Fruit fly (Drosophila melanogaster) whole organism, wandering third instar larva: ENCODE results near the gene CG31388.

Source experiments
- CG32264 ChIP-seq: fragments of 200-800 bp; sonication (Bioruptor generic); optimal IDR thresholded peaks from 2 replicates; lab custom pipeline; 2016; ENCODE audit warnings: missing biosample characterization, missing genetic modification characterization
- CrebA ChIP-seq: fragments of 200-800 bp; sonication (Bioruptor generic); optimal IDR thresholded peaks from 2 replicates; lab custom pipeline; 2016; ENCODE audit warnings: missing biosample characterization, mild to moderate bottlenecking, missing genetic modification characterization, borderline replicate concordance
- Dfd ChIP-seq: fragments of >200 bp; optimal IDR thresholded peaks from 2 replicates; lab custom pipeline; 2017; ENCODE audit warnings: missing biosample characterization, missing genetic modification characterization
- Dif ChIP-seq: fragments of 200-275, 200-300 bp; sonication (Bioruptor generic); optimal IDR thresholded peaks from 2 replicates; lab custom pipeline; 2018; ENCODE audit warnings: missing biosample characterization, missing genetic modification characterization; ENCODE audit not compliant: partially characterized antibody
- HLH106 ChIP-seq: fragments of 200-800 bp; optimal IDR thresholded peaks from 3 replicates; lab custom pipeline; 2019; ENCODE audit warnings: missing biosample characterization, mild to moderate bottlenecking, missing genetic modification characterization, moderate library complexity
- Hnf4 ChIP-seq: fragments of 200-800 bp; sonication (Bioruptor generic); optimal IDR thresholded peaks from 2 replicates; lab custom pipeline; 2016; ENCODE audit warnings: missing biosample characterization, mild to moderate bottlenecking, missing genetic modification characterization
- Hr78 ChIP-seq: fragments of >200 bp; optimal IDR thresholded peaks from 2 replicates; lab custom pipeline; 2017; ENCODE audit warnings: missing biosample characterization, missing genetic modification characterization
- Hr83 ChIP-seq: fragments of 200-300 bp; sonication (Bioruptor generic); optimal IDR thresholded peaks from 2 replicates; lab custom pipeline; 2016; ENCODE audit warnings: missing biosample characterization, mild to moderate bottlenecking, missing genetic modification characterization, moderate library complexity; ENCODE audit not compliant: poor library complexity, severe bottlenecking
- Jra ChIP-seq: sonication (Bioruptor generic); optimal IDR thresholded peaks from 2 replicates; lab custom pipeline; 2016; ENCODE audit warnings: missing biosample characterization, missing genetic modification characterization
- Myc ChIP-seq: fragments of >200 bp; optimal IDR thresholded peaks from 2 replicates; lab custom pipeline; 2017
- N ChIP-seq: fragments of >200 bp; optimal IDR thresholded peaks from 2 replicates; lab custom pipeline; 2018; ENCODE audit warnings: missing biosample characterization, missing external identifiers, missing genetic modification characterization
- OdsH ChIP-seq: fragments of 200-800 bp; sonication (Bioruptor generic); optimal IDR thresholded peaks from 2 replicates; lab custom pipeline; 2016; ENCODE audit warnings: missing biosample characterization, mild to moderate bottlenecking, missing genetic modification characterization
- Rel ChIP-seq, 2 experiments: fragments of 200-800 bp; sonication (Bioruptor generic) in 1 of 2; optimal IDR thresholded peaks; 2 replicates in 1 of 2; 3 replicates in 1 of 2; lab custom pipeline; 2016 to 2019; ENCODE audit warnings: mild to moderate bottlenecking in 2 of 2, missing biosample characterization in 2 of 2, missing genetic modification characterization in 2 of 2, moderate library complexity in 1 of 2
- Sp1 ChIP-seq: fragments of 200-800 bp; sonication (Bioruptor generic); optimal IDR thresholded peaks from 3 replicates; lab custom pipeline; 2019; ENCODE audit warnings: missing biosample characterization, mild to moderate bottlenecking, missing genetic modification characterization, moderate library complexity
- Vsx2 ChIP-seq: fragments of 200-300, 225-300 bp; sonication (Bioruptor generic); optimal IDR thresholded peaks from 2 replicates; lab custom pipeline; 2018; ENCODE audit warnings: missing biosample characterization, missing genetic modification characterization; ENCODE audit not compliant: partially characterized antibody
- br ChIP-seq: fragments of 200-800 bp; sonication (Bioruptor generic); optimal IDR thresholded peaks from 2 replicates; lab custom pipeline; 2016; ENCODE audit warnings: missing biosample characterization, missing genetic modification characterization
- brk ChIP-seq: fragments of 200-800 bp; sonication (Bioruptor generic); optimal IDR thresholded peaks from 2 replicates; lab custom pipeline; 2016; ENCODE audit warnings: missing biosample characterization, mild to moderate bottlenecking, missing genetic modification characterization
- dl ChIP-seq, 2 experiments: fragments of 175-275, 200-275 bp in 1 of 2; fragments of 200-275 bp in 1 of 2; sonication (Bioruptor generic); optimal IDR thresholded peaks; lab custom pipeline; 2018; ENCODE audit warnings: mild to moderate bottlenecking in 2 of 2, missing biosample characterization in 2 of 2, missing genetic modification characterization in 2 of 2, moderate library complexity in 2 of 2; ENCODE audit not compliant: partially characterized antibody in 2 of 2, insufficient read depth in 1 of 2
- dmrt93B ChIP-seq: fragments of 200-800 bp; sonication (Bioruptor generic); optimal IDR thresholded peaks from 2 replicates; lab custom pipeline; 2018; ENCODE audit warnings: missing biosample characterization, mild to moderate bottlenecking, missing genetic modification characterization
- dsf ChIP-seq: sonication (Bioruptor generic); optimal IDR thresholded peaks from 2 replicates; lab custom pipeline; 2016; ENCODE audit warnings: missing biosample characterization, missing genetic modification characterization, borderline replicate concordance
- foxo ChIP-seq, 2 experiments: fragments of 200-800 bp; sonication (Bioruptor generic); optimal IDR thresholded peaks; 2 replicates in 1 of 2; 3 replicates in 1 of 2; lab custom pipeline; 2016 to 2017; ENCODE audit warnings: missing biosample characterization in 2 of 2, missing genetic modification characterization in 2 of 2
- fru ChIP-seq: fragments of 200-800 bp; sonication (Bioruptor generic); optimal IDR thresholded peaks from 3 replicates; lab custom pipeline; 2016; ENCODE audit warnings: missing biosample characterization, mild to moderate bottlenecking, missing genetic modification characterization
- h ChIP-seq: fragments of 200-800 bp; sonication (Bioruptor generic); optimal IDR thresholded peaks from 3 replicates; lab custom pipeline; 2016; ENCODE audit warnings: missing biosample characterization, mild to moderate bottlenecking, missing genetic modification characterization
- jim ChIP-seq: fragments of 175-275, 200-325 bp; sonication (Bioruptor generic); optimal IDR thresholded peaks from 2 replicates; lab custom pipeline; 2016; ENCODE audit warnings: missing biosample characterization, mild to moderate bottlenecking, missing genetic modification characterization
- psq ChIP-seq: fragments of 200-800 bp; sonication (Bioruptor generic); optimal IDR thresholded peaks from 3 replicates; lab custom pipeline; 2017; ENCODE audit warnings: missing biosample characterization, mild to moderate bottlenecking, missing genetic modification characterization, moderate library complexity
- rgr ChIP-seq: fragments of 200-800 bp; sonication (Bioruptor generic); optimal IDR thresholded peaks from 3 replicates; lab custom pipeline; 2016; ENCODE audit warnings: missing biosample characterization, mild to moderate bottlenecking, missing genetic modification characterization
- sage ChIP-seq: fragments of 200-800 bp; sonication (Bioruptor generic); optimal IDR thresholded peaks from 2 replicates; lab custom pipeline; 2016; ENCODE audit warnings: missing biosample characterization, mild to moderate bottlenecking, missing genetic modification characterization
- sv ChIP-seq: fragments of 200-800 bp; sonication (Bioruptor generic); optimal IDR thresholded peaks from 3 replicates; lab custom pipeline; 2016; ENCODE audit warnings: missing biosample characterization, missing genetic modification characterization
- tai ChIP-seq: sonication (Bioruptor generic); optimal IDR thresholded peaks from 2 replicates; lab custom pipeline; 2016; ENCODE audit warnings: missing biosample characterization, missing genetic modification characterization
- usp ChIP-seq: fragments of >200 bp; optimal IDR thresholded peaks from 2 replicates; lab custom pipeline; 2017; ENCODE audit warnings: missing biosample characterization, missing genetic modification characterization
- woc ChIP-seq: sonication (Bioruptor generic); optimal IDR thresholded peaks from 2 replicates; lab custom pipeline; 2016; ENCODE audit warnings: missing biosample characterization, mild to moderate bottlenecking, missing genetic modification characterization

Gene CG31388

DNA sequence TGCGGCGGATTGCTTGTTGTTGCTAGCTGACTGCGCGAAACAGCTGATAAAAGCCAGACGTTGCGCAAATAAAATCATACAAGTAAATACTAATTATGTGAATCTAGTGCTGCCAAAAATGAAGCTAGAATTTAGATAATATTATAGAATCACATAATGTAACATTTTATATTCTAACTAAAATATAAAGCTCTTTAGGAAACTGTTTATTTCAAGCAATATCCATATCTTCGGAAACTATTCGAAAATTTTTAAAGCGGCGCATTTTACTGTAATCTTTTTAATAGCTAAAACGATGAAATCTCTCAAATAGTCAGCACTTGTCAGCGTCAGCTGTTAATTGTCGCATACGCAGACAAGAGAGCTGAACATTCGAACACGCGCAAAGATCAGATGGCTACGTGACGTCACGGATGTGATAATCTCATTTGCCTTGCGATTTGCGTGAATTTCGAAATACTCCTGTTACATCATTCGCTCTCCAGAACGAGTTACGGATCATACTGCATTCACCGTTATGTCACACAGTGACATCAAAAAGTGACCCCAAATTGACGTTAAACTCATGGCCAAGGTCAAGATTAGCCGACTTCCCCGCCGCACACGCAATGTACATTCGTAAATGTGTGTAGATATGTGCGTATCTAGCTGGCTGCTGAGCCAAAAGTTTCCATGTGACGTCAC, 5.6 kb downstream of the CG31388 start:
- peak; percentile 22 for TF ChIP-seq rgr (GFP tag; lab: Kevin White, UChicago)
- TF ChIP-seq Myc (lab: Kevin White, UChicago), result peak; percentile 83
- peak; percentile 38 for TF ChIP-seq OdsH (GFP tag; lab: Kevin White, UChicago)
- peak; percentile 37 for TF ChIP-seq HLH106 (tag; lab: Kevin White, UChicago)
- TF ChIP-seq N (GFP tag; lab: Kevin White, UChicago), result no peak
- peak in 1 of 2 experiments; percentile 56 for TF ChIP-seq foxo (GFP tag; optimal IDR thresholded peaks at IDR 0.05; lab: Kevin White, UChicago)
- TF ChIP-seq CG32264 (GFP tag; lab: Kevin White, UChicago), result no peak
- TF ChIP-seq, all 38 proteins: peak for 5

dm6 chr3R:11243951-11244660, 6.5 kb downstream of the CG31388 start, which contains the start of the genes CG17734 and CG5214:
Gene CG17734 (minus strand): TSS chr3R:11243999.
Gene CG5214 (plus strand): TSS chr3R:11244302.
- peak; percentile 28 for TF ChIP-seq CG32264 (GFP tag; lab: Kevin White, UChicago)
- peak; percentile 65 for TF ChIP-seq Hr83 (GFP tag; lab: Kevin White, UChicago)
- no peak for TF ChIP-seq dmrt93B (GFP tag; lab: Kevin White, UChicago)
- peak; percentile 73 for TF ChIP-seq Myc (lab: Kevin White, UChicago)
- peak; percentile 32 for TF ChIP-seq Sp1
- TF ChIP-seq Dfd (GFP tag; lab: Kevin White, UChicago), result no peak
- TF ChIP-seq Rel (GFP tag; optimal IDR thresholded peaks at IDR 0.05; lab: Kevin White, UChicago), result no peak
- no peak for TF ChIP-seq Rel (tag; optimal IDR thresholded peaks at IDR 0.05; lab: Kevin White, UChicago)
- no peak for TF ChIP-seq foxo (GFP tag; optimal IDR thresholded peaks at IDR 0.05; lab: Kevin White, UChicago)
- TF ChIP-seq dsf (GFP tag; lab: Kevin White, UChicago), result peak; percentile 24
- TF ChIP-seq jim (GFP tag; lab: Kevin White, UChicago), result no peak
- TF ChIP-seq Dif (GFP tag; lab: Kevin White, UChicago), result no peak
- no peak for TF ChIP-seq sage (GFP tag; lab: Kevin White, UChicago)
- peak; percentile 26 for TF ChIP-seq sv
- TF ChIP-seq Jra (GFP tag; lab: Kevin White, UChicago), result peak; percentile 40
- peak; percentile 37 for TF ChIP-seq rgr (GFP tag; lab: Kevin White, UChicago)
- peak; percentile 46 for TF ChIP-seq h (GFP tag; lab: Kevin White, UChicago)
- no peak for TF ChIP-seq tai (GFP tag; lab: Kevin White, UChicago)
- peak; percentile 49 for TF ChIP-seq fru (GFP tag; lab: Kevin White, UChicago)
- no peak for TF ChIP-seq Hnf4 (GFP tag; lab: Kevin White, UChicago)

DNA sequence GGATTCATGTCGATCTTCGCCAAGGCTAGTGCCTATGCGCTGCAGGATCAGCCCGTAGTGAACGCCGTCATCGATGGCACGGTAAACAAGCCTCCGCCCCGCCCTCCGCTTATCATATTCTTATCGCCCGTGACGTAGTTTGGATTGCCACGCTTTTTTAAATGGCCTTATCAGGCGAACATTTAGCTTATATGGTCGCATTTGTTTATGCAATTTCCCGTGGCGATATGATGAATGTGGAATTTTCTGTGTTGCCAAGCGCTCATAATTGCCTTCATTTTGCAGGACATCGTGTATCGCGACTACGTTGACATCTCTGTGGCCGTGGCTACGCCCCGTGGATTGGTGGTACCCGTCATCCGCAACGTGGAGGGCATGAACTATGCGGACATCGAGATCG, 8.2 kb downstream of the CG31388 start:
- TF ChIP-seq CG32264 (GFP tag; lab: Kevin White, UChicago) (no peak), Vsx2 (GFP tag; lab: Kevin White, UChicago) (no peak), OdsH (GFP tag; lab: Kevin White, UChicago) (no peak), Rel (GFP tag; optimal IDR thresholded peaks at IDR 0.05; lab: Kevin White, UChicago) (no peak), Rel (tag; optimal IDR thresholded peaks at IDR 0.05; lab: Kevin White, UChicago) (no peak), Hr78 (no peak), psq (GFP tag; lab: Kevin White, UChicago) (no peak), usp (GFP tag; lab: Kevin White, UChicago) (no peak), HLH106 (tag; lab: Kevin White, UChicago) (no peak), CrebA (GFP tag; lab: Kevin White, UChicago) (no peak), Hnf4 (GFP tag; lab: Kevin White, UChicago) (no peak), br (GFP tag; lab: Kevin White, UChicago) (no peak), Myc (lab: Kevin White, UChicago) (no peak)

DNA sequence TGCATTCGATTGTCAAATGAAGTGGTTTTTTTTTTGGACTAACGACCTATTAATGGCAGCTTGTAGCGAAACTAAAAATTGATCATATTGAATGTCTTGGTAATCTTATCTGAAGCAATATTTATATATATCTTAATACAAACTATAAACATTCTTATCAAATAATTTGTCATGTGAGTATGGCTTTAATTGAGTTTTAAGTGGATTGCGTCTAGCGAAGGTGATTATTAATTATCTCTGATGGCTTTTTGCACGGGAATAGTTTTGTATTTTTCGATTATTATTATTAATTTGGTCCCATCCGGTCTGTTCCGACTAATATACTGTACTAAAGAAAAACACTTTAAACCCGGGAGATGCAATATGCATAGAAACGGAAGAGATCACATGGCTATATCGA, 9.2 kb downstream of the CG31388 start:
- no peak for TF ChIP-seq Rel (GFP tag; optimal IDR thresholded peaks at IDR 0.05; lab: Kevin White, UChicago)
- TF ChIP-seq Rel (tag; optimal IDR thresholded peaks at IDR 0.05; lab: Kevin White, UChicago), result no peak
- no peak for TF ChIP-seq psq (GFP tag; lab: Kevin White, UChicago)
- TF ChIP-seq dsf (GFP tag; lab: Kevin White, UChicago), result no peak
- TF ChIP-seq Hnf4 (GFP tag; lab: Kevin White, UChicago), result no peak
- TF ChIP-seq woc (GFP tag; lab: Kevin White, UChicago), result no peak
- TF ChIP-seq Hr78, result no peak
- TF ChIP-seq Myc (lab: Kevin White, UChicago), result no peak
- no peak for TF ChIP-seq CG32264 (GFP tag; lab: Kevin White, UChicago)
- TF ChIP-seq sv, result no peak
- no peak for TF ChIP-seq brk (GFP tag; lab: Kevin White, UChicago)
- no peak for TF ChIP-seq Hr83 (GFP tag; lab: Kevin White, UChicago)
- TF ChIP-seq sage (GFP tag; lab: Kevin White, UChicago), result no peak
- no peak for TF ChIP-seq Dfd (GFP tag; lab: Kevin White, UChicago)
- no peak for TF ChIP-seq CrebA (GFP tag; lab: Kevin White, UChicago)
- TF ChIP-seq dl (GFP tag; optimal IDR thresholded peaks at IDR 0.05; lab: Kevin White, UChicago; ENCODE audit: insufficient read depth in 1 of 2, partially characterized antibody in 2 of 2), result no peak
- no peak for TF ChIP-seq Jra (GFP tag; lab: Kevin White, UChicago)
- TF ChIP-seq h (GFP tag; lab: Kevin White, UChicago), result no peak
- TF ChIP-seq OdsH (GFP tag; lab: Kevin White, UChicago), result no peak
- TF ChIP-seq, all 38 proteins: peak for 0
